Fruit fly (Drosophila melanogaster): ENCODE measurements around the gene CG4297.

The CG4297 gene

dm6 chr2L:480638-481399 is 8.8 kb upstream of the CG4297 start (continued):
- TF ChIP-seq pdm3 (GFP tag; optimal IDR thresholded peaks at IDR 0.05) (peak; percentile 100), lz (GFP tag; optimal IDR thresholded peaks at IDR 0.05) (peak; percentile 100), CG6276 (GFP tag; optimal IDR thresholded peaks at IDR 0.05) (peak; percentile 100), vri (GFP tag; optimal IDR thresholded peaks at IDR 0.05) (peak; percentile 100), Hr4 (GFP tag; optimal IDR thresholded peaks at IDR 0.05) (peak; percentile 100), Eip78C (GFP tag) (peak; percentile 100), net (GFP tag; optimal IDR thresholded peaks at IDR 0.05) (peak; percentile 100), CG11294 (GFP tag; IDR thresholded peaks at IDR 0.05) (no peak), Smox (GFP tag; optimal IDR thresholded peaks at IDR 0.05) (peak; percentile 100), Sox102F (GFP tag; optimal IDR thresholded peaks at IDR 0.05) (peak; percentile 100)

dm6 chr2L:480196-480511 is 8.2 kb upstream of the CG4297 start:
- TF ChIP-seq CG3032 (tag; optimal IDR thresholded peaks at IDR 0.05) = no peak
- TF ChIP-seq svp (GFP tag) = peak; percentile 89
- TF ChIP-seq salr (GFP tag; optimal IDR thresholded peaks at IDR 0.05) = no peak
- no peak for TF ChIP-seq Hr38 (GFP tag; optimal IDR thresholded peaks at IDR 0.05)

- peak; percentile 95 for TF ChIP-seq CG8319 (GFP tag; optimal IDR thresholded peaks at IDR 0.05)
- TF ChIP-seq dsx (GFP tag; optimal IDR thresholded peaks at IDR 0.05; ENCODE audit: poor library complexity, severe bottlenecking) = peak; percentile 97
- TF ChIP-seq Ets21C (GFP tag; optimal IDR thresholded peaks at IDR 0.05) = peak; percentile 96
- TF ChIP-seq Hr38 (GFP tag; optimal IDR thresholded peaks at IDR 0.05) = peak; percentile 84
- peak; percentile 99 for TF ChIP-seq Sox14 (GFP tag; optimal IDR thresholded peaks at IDR 0.05)
- TF ChIP-seq CG9139 (GFP tag; optimal IDR thresholded peaks at IDR 0.05) = peak; percentile 89
- TF ChIP-seq CG7368 (GFP tag; optimal IDR thresholded peaks at IDR 0.05) = peak; percentile 99
- TF ChIP-seq eg (GFP tag; IDR thresholded peaks at IDR 0.05) = no peak
- TF ChIP-seq Sox15 (GFP tag; optimal IDR thresholded peaks at IDR 0.05) = peak; percentile 97
- TF ChIP-seq CG15336 (GFP tag; IDR thresholded peaks at IDR 0.05) = no peak
- peak; percentile 99 for TF ChIP-seq acj6 (GFP tag; optimal IDR thresholded peaks at IDR 0.05)
- TF ChIP-seq vri (GFP tag; optimal IDR thresholded peaks at IDR 0.05) = peak; percentile 96
- peak; percentile 98 for TF ChIP-seq Ets96B (tag; optimal IDR thresholded peaks at IDR 0.05)
- no peak for TF ChIP-seq Gug (GFP tag; IDR thresholded peaks at IDR 0.05)
- peak; percentile 50 for TF ChIP-seq fkh (GFP tag; optimal IDR thresholded peaks at IDR 0.05)
- peak; percentile 98 for TF ChIP-seq CG4318 (GFP tag; optimal IDR thresholded peaks at IDR 0.05)
- TF ChIP-seq Eip78C (GFP tag) = peak; percentile 100
- peak; percentile 99 for TF ChIP-seq pdm3 (GFP tag; optimal IDR thresholded peaks at IDR 0.05)
- TF ChIP-seq CG8119 (GFP tag; IDR thresholded peaks at IDR 0.05) = no peak
- TF ChIP-seq Sox102F (GFP tag; optimal IDR thresholded peaks at IDR 0.05) = peak; percentile 98
- peak; percentile 99 for TF ChIP-seq OdsH (GFP tag; optimal IDR thresholded peaks at IDR 0.05)
- peak; percentile 98 for TF ChIP-seq cyc (GFP tag; optimal IDR thresholded peaks at IDR 0.05)
- TF ChIP-seq CG32006 (GFP tag; optimal IDR thresholded peaks at IDR 0.05) = peak; percentile 99
- TF ChIP-seq Blimp-1 (GFP tag; optimal IDR thresholded peaks at IDR 0.05) = peak; percentile 84
- peak; percentile 98 for TF ChIP-seq esn (GFP tag; optimal IDR thresholded peaks at IDR 0.05)
- TF ChIP-seq fd59A (GFP tag; optimal IDR thresholded peaks at IDR 0.05) = peak; percentile 98
- TF ChIP-seq topi (GFP tag; optimal IDR thresholded peaks at IDR 0.05) = peak; percentile 97
- TF ChIP-seq CG6276 (GFP tag; optimal IDR thresholded peaks at IDR 0.05) = peak; percentile 97
- peak; percentile 98 for TF ChIP-seq lz (GFP tag; optimal IDR thresholded peaks at IDR 0.05)
- TF ChIP-seq CG34406 (GFP tag; optimal IDR thresholded peaks at IDR 0.05) = peak; percentile 98
- TF ChIP-seq CG3919 (GFP tag; optimal IDR thresholded peaks at IDR 0.05) = peak; percentile 99
- peak; percentile 99 for TF ChIP-seq Eip75B (GFP tag; optimal IDR thresholded peaks at IDR 0.05)
- TF ChIP-seq CG6808 (GFP tag; optimal IDR thresholded peaks at IDR 0.05) = peak; percentile 96
- peak; percentile 99 for TF ChIP-seq Hr4 (GFP tag; optimal IDR thresholded peaks at IDR 0.05)
- peak; percentile 89 for TF ChIP-seq fd85E (GFP tag; optimal IDR thresholded peaks at IDR 0.05)
- TF ChIP-seq CG3032 (tag; optimal IDR thresholded peaks at IDR 0.05) = peak; percentile 98
- TF ChIP-seq achi (GFP tag; optimal IDR thresholded peaks at IDR 0.05) = peak; percentile 98
- TF ChIP-seq Smox (GFP tag; optimal IDR thresholded peaks at IDR 0.05) = peak; percentile 97
- TF ChIP-seq CG10631 (GFP tag; optimal IDR thresholded peaks at IDR 0.05) = peak; percentile 99
- TF ChIP-seq Lpt (GFP tag; optimal IDR thresholded peaks at IDR 0.05) = peak; percentile 99
- peak; percentile 100 for TF ChIP-seq svp (GFP tag)
Measured at dm6 chr2L:479483-480195, 7.6 kb upstream of the CG4297 start, which contains the start of gene cbt. TSS of gene cbt (minus strand) at chr2L:479688.

Measured in whole organism, prepupa.